Fruit fly (Drosophila melanogaster) whole organism, embryonic: ENCODE data around the gene ND-B17.

Experiments used
- Ada2b ChIP-seq: fragments of 200-800 bp; sonication (Bioruptor generic); IDR thresholded peaks from 2 replicates; pipeline ENCODE4 v1.3.6; 2022; ENCODE audit warnings: missing biosample characterization, missing genetic modification characterization
- Adf1 ChIP-seq: fragments of 200-800 bp; sonication (Bioruptor generic); IDR thresholded peaks from 2 replicates; pipeline ENCODE4 v1.3.6; 2022; ENCODE audit warnings: missing biosample characterization, missing genetic modification characterization
- CG11504 ChIP-seq: fragments of 200-800 bp; sonication (Bioruptor generic); optimal IDR thresholded peaks from 3 replicates; lab custom pipeline; 2019; ENCODE audit warnings: missing biosample characterization, mild to moderate bottlenecking, missing genetic modification characterization, moderate library complexity
- CG11560 ChIP-seq: fragments of 200-800 bp; sonication (Bioruptor generic); IDR thresholded peaks from 3 replicates; pipeline ENCODE4 v1.3.6; 2022; ENCODE audit warnings: missing biosample characterization, missing genetic modification characterization
- CG12299 ChIP-seq: fragments of 200-800 bp; sonication (Bioruptor generic); optimal IDR thresholded peaks from 2 replicates; lab custom pipeline; 2018; ENCODE audit warnings: missing biosample characterization, mild to moderate bottlenecking, missing genetic modification characterization
- CG12769 ChIP-seq: fragments of 200-800 bp; sonication (Bioruptor generic); optimal IDR thresholded peaks from 2 replicates; lab custom pipeline; 2019; ENCODE audit warnings: missing biosample characterization, mild to moderate bottlenecking, missing genetic modification characterization, moderate library complexity
- CG13123 ChIP-seq: fragments of 200-800 bp; sonication (Bioruptor generic); optimal IDR thresholded peaks from 2 replicates; lab custom pipeline; 2016; ENCODE audit warnings: missing biosample characterization, missing genetic modification characterization
- CG15479 ChIP-seq: fragments of 200-800 bp; sonication (Bioruptor generic); optimal IDR thresholded peaks from 3 replicates; lab custom pipeline; 2019; ENCODE audit warnings: missing biosample characterization, mild to moderate bottlenecking, missing genetic modification characterization, moderate library complexity
- CG1603 ChIP-seq: fragments of 200-800 bp; sonication (Bioruptor generic); optimal IDR thresholded peaks from 2 replicates; lab custom pipeline; 2019; ENCODE audit warnings: missing biosample characterization, mild to moderate bottlenecking, missing genetic modification characterization, moderate library complexity
- CG3065 ChIP-seq: fragments of 200-800 bp; sonication (Bioruptor generic); optimal IDR thresholded peaks from 2 replicates; lab custom pipeline; 2016; ENCODE audit warnings: missing biosample characterization, missing genetic modification characterization
- CG7987 ChIP-seq: fragments of 200-800 bp; sonication (Bioruptor generic); optimal IDR thresholded peaks from 2 replicates; lab custom pipeline; 2018; ENCODE audit warnings: missing biosample characterization, mild to moderate bottlenecking, missing genetic modification characterization, moderate library complexity
- CTCF ChIP-seq: fragments of 200-800 bp; sonication (Bioruptor generic); optimal IDR thresholded peaks from 2 replicates; lab custom pipeline; 2017; ENCODE audit warnings: missing biosample characterization, mild to moderate bottlenecking, missing genetic modification characterization, moderate library complexity
- CrebB ChIP-seq: fragments of 200-800 bp; sonication (Bioruptor generic); optimal IDR thresholded peaks from 3 replicates; lab custom pipeline; 2018; ENCODE audit warnings: missing biosample characterization, mild to moderate bottlenecking, missing genetic modification characterization
- Dbx ChIP-seq: fragments of 200-800 bp; sonication (Bioruptor generic); IDR thresholded peaks from 3 replicates; pipeline ENCODE4 v1.3.6; 2022; ENCODE audit warnings: missing biosample characterization, missing genetic modification characterization
- E2f2 ChIP-seq: fragments of 200-800 bp; sonication (Bioruptor generic); IDR thresholded peaks from 2 replicates; pipeline ENCODE4 v1.3.6; 2022; ENCODE audit warnings: missing biosample characterization, missing genetic modification characterization
- Eip74EF ChIP-seq, 2 experiments: fragments of 200-800 bp in 1 of 2; fragments of >200 bp in 1 of 2; sonication (Bioruptor generic) in 1 of 2; optimal IDR thresholded peaks; 2 replicates each; lab custom pipeline; 2017 to 2019; ENCODE audit warnings: missing biosample characterization in 2 of 2, missing genetic modification characterization in 2 of 2, mild to moderate bottlenecking in 1 of 2, moderate library complexity in 1 of 2
- Elba2 ChIP-seq: fragments of 200-800 bp; sonication (Bioruptor generic); optimal IDR thresholded peaks from 3 replicates; lab custom pipeline; 2016; ENCODE audit warnings: missing biosample characterization, missing genetic modification characterization
- Ets97D ChIP-seq: fragments of 200-800 bp; sonication (Bioruptor generic); optimal IDR thresholded peaks from 3 replicates; lab custom pipeline; 2016; ENCODE audit warnings: missing biosample characterization, missing genetic modification characterization
- Gsc ChIP-seq: fragments of 200-800 bp; sonication (Bioruptor generic); IDR thresholded peaks from 2 replicates; pipeline ENCODE4 v1.3.6; 2022; ENCODE audit warnings: missing biosample characterization, missing genetic modification characterization
- HLH4C ChIP-seq: fragments of 200-800 bp; sonication (Bioruptor generic); IDR thresholded peaks from 3 replicates; pipeline ENCODE4 v1.3.6; 2022; ENCODE audit warnings: missing biosample characterization, missing genetic modification characterization; ENCODE audit not compliant: partially characterized antibody
- HmgD ChIP-seq: fragments of 200-800 bp; sonication (Bioruptor generic); optimal IDR thresholded peaks from 3 replicates; lab custom pipeline; 2016; ENCODE audit warnings: missing biosample characterization, missing genetic modification characterization
- Hr78 ChIP-seq, 2 experiments: fragments of 200-800 bp in 1 of 2; fragments of >200 bp in 1 of 2; sonication (Bioruptor generic) in 1 of 2; optimal IDR thresholded peaks; 2 replicates each; lab custom pipeline; 2017 to 2019; ENCODE audit warnings: missing biosample characterization in 2 of 2, missing genetic modification characterization in 2 of 2, mild to moderate bottlenecking in 1 of 2, moderate library complexity in 1 of 2
- Myb ChIP-seq: fragments of 200-800 bp; sonication (Bioruptor generic); optimal IDR thresholded peaks from 2 replicates; lab custom pipeline; 2016; ENCODE audit warnings: missing biosample characterization, missing genetic modification characterization
- Oaz ChIP-seq: fragments of 200-800 bp; sonication (Bioruptor generic); IDR thresholded peaks from 2 replicates; pipeline ENCODE4 v1.3.6; 2022; ENCODE audit warnings: missing biosample characterization, missing genetic modification characterization
- Oli ChIP-seq: fragments of 200-800 bp; sonication (Bioruptor generic); optimal IDR thresholded peaks from 2 replicates; lab custom pipeline; 2018; ENCODE audit warnings: missing biosample characterization, mild to moderate bottlenecking, missing genetic modification characterization, moderate library complexity
- Side ChIP-seq: fragments of 200-800 bp; sonication (Bioruptor generic); optimal IDR thresholded peaks from 2 replicates; lab custom pipeline; 2016; ENCODE audit warnings: missing biosample characterization, missing genetic modification characterization
- Sox102F ChIP-seq: fragments of 200-800 bp; sonication (Bioruptor generic); optimal IDR thresholded peaks from 2 replicates; lab custom pipeline; 2018; ENCODE audit warnings: missing biosample characterization, mild to moderate bottlenecking, missing genetic modification characterization, moderate library complexity
- Sry-δ ChIP-seq: fragments of 200-800 bp; sonication (Bioruptor generic); optimal IDR thresholded peaks from 2 replicates; lab custom pipeline; 2016; ENCODE audit warnings: missing biosample characterization, missing genetic modification characterization
- YL-1 ChIP-seq: fragments of 200-800 bp; sonication (Bioruptor generic); optimal IDR thresholded peaks from 3 replicates; lab custom pipeline; 2017; ENCODE audit warnings: missing biosample characterization, mild to moderate bottlenecking, missing genetic modification characterization
- cad ChIP-seq: fragments of >200 bp; optimal IDR thresholded peaks from 2 replicates; lab custom pipeline; 2017; ENCODE audit warnings: missing biosample characterization, missing genetic modification characterization
- chm ChIP-seq: fragments of 200-800 bp; sonication (Bioruptor generic); IDR thresholded peaks from 2 replicates; pipeline ENCODE4 v1.3.6; 2022; ENCODE audit warnings: missing biosample characterization, missing genetic modification characterization
- da ChIP-seq: fragments of 200-800 bp; sonication (Bioruptor generic); optimal IDR thresholded peaks from 2 replicates; lab custom pipeline; 2016; ENCODE audit warnings: missing biosample characterization, missing genetic modification characterization
- ems ChIP-seq: fragments of 200-800 bp; sonication (Bioruptor generic); optimal IDR thresholded peaks from 3 replicates; lab custom pipeline; 2016; ENCODE audit warnings: missing biosample characterization, missing genetic modification characterization
- gfzf ChIP-seq: fragments of 200-800 bp; sonication (Bioruptor generic); optimal IDR thresholded peaks from 2 replicates; lab custom pipeline; 2016; ENCODE audit warnings: missing biosample characterization, mild to moderate bottlenecking, missing genetic modification characterization, moderate library complexity
- grn ChIP-seq: fragments of 200-800 bp; sonication (Bioruptor generic); optimal IDR thresholded peaks from 3 replicates; lab custom pipeline; 2017; ENCODE audit warnings: missing biosample characterization, missing genetic modification characterization
- ham ChIP-seq: fragments of 200-800 bp; sonication (Bioruptor generic); IDR thresholded peaks from 2 replicates; pipeline ENCODE4 v1.3.6; 2022; ENCODE audit warnings: missing biosample characterization, missing genetic modification characterization
- hbn ChIP-seq: fragments of 200-800 bp; sonication (Bioruptor generic); IDR thresholded peaks from 2 replicates; pipeline ENCODE4 v1.3.6; 2022; ENCODE audit warnings: missing biosample characterization, missing genetic modification characterization; ENCODE audit not compliant: partially characterized antibody
- kni ChIP-seq: fragments of 200-800 bp; sonication (Bioruptor generic); optimal IDR thresholded peaks from 3 replicates; lab custom pipeline; 2017; ENCODE audit warnings: mild to moderate bottlenecking, missing biosample characterization, missing genetic modification reagents, missing genetic modification characterization
- mam ChIP-seq: fragments of 200-800 bp; sonication (Bioruptor generic); optimal IDR thresholded peaks from 3 replicates; lab custom pipeline; 2016; ENCODE audit warnings: missing biosample characterization, missing genetic modification characterization
- psq ChIP-seq: fragments of 200-800 bp; sonication (Bioruptor generic); optimal IDR thresholded peaks from 2 replicates; lab custom pipeline; 2017; ENCODE audit warnings: missing biosample characterization, missing genetic modification characterization
- rib ChIP-seq: fragments of 200-800 bp; sonication (Bioruptor generic); IDR thresholded peaks from 2 replicates; pipeline ENCODE4 v1.3.6; 2022; ENCODE audit warnings: missing biosample characterization, missing genetic modification characterization
- run ChIP-seq: fragments of 200-800 bp; sonication (Bioruptor generic); optimal IDR thresholded peaks from 3 replicates; lab custom pipeline; 2018; ENCODE audit warnings: missing biosample characterization, mild to moderate bottlenecking, missing genetic modification characterization
- sna ChIP-seq: fragments of 200-800 bp; sonication (Bioruptor generic); IDR thresholded peaks from 2 replicates; pipeline ENCODE4 v1.3.6; 2022; ENCODE audit warnings: missing biosample characterization, missing genetic modification characterization; ENCODE audit not compliant: partially characterized antibody
- sqz ChIP-seq: fragments of 200-800 bp; sonication (Bioruptor generic); optimal IDR thresholded peaks from 3 replicates; lab custom pipeline; 2018; ENCODE audit warnings: missing biosample characterization, mild to moderate bottlenecking, missing genetic modification characterization
- sr ChIP-seq: fragments of 200-800 bp; sonication (Bioruptor generic); IDR thresholded peaks from 3 replicates; pipeline ENCODE4 v1.3.6; 2022; ENCODE audit warnings: missing biosample characterization, missing genetic modification characterization
- stc ChIP-seq: fragments of 200-800 bp; sonication (Bioruptor generic); IDR thresholded peaks from 2 replicates; pipeline ENCODE4 v1.3.6; 2022; ENCODE audit warnings: missing biosample characterization, missing genetic modification characterization
- stwl ChIP-seq: fragments of 200-800 bp; sonication (Bioruptor generic); optimal IDR thresholded peaks from 3 replicates; lab custom pipeline; 2018; ENCODE audit warnings: missing biosample characterization, mild to moderate bottlenecking, missing genetic modification characterization, moderate library complexity
- trem ChIP-seq: fragments of 200-800 bp; optimal IDR thresholded peaks from 3 replicates; lab custom pipeline; 2019; ENCODE audit warnings: missing biosample characterization, mild to moderate bottlenecking, missing genetic modification characterization, moderate library complexity
- wor ChIP-seq: fragments of 200-800 bp; sonication (Bioruptor generic); IDR thresholded peaks from 2 replicates; pipeline ENCODE4 v1.3.6; 2022; ENCODE audit warnings: missing biosample characterization, missing genetic modification characterization

ND-B17 gene

DNA sequence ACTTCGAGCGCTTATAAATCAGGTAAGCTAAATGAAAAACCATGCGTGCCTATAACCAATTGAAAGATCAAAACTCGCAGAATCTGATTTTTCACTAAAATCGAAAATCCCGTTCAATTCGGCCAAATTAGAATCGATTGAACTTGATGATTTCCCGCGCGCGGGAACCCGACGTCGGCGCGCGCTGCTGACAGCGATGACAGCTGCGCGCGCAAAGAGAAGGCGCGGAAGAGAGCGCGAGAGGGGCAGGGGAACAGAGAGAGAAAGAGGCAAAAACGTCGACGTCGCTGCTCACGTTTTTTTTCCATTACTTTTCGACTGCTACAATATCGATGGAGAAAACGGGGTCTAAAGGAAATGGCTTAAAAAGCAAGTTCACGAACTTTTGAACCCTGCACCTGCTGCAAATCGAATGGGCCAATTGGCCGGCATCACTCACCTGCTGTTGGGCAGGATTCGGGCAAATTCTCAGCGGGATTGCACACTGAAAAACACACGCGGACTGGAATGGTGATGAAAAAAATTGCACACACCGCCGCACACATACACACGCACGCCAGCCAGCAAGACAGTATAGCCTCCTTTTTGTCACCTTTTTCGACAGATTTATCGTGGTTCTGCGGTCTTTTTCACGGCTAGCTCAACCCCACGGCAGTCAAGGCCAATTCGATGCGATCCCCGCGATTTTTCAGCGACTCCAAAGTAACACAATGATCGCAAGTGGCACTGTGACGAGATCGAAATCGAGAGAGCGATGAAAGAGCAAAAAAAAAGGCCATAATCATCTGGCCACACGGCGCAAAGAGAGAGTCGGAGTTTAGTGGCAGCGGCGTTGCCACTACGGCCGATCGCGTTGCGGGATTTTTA lies 3.3 kb downstream of the ND-B17 start, which contains the start of gene CycE (continued):
- TF ChIP-seq mam (GFP tag; lab: Kevin White, UChicago) (no peak), sr (GFP tag; lab: Robert Waterston, UW) (no peak), CG11560 (tag; lab: Robert Waterston, UW) (no peak), Ets97D (peak; percentile 3), kni (GFP tag; lab: Kevin White, UChicago) (peak; percentile 12), Adf1 (GFP tag; lab: Robert Waterston, UW) (peak; percentile 93), sna (GFP tag; lab: Robert Waterston, UW) (no peak), HmgD (GFP tag; lab: Kevin White, UChicago) (peak; percentile 28), CG12299 (tag; lab: Kevin White, UChicago) (no peak), Oaz (GFP tag; lab: Robert Waterston, UW) (no peak), psq (GFP tag; lab: Kevin White, UChicago) (no peak), sqz (GFP tag; lab: Kevin White, UChicago) (peak; percentile 95), rib (GFP tag; lab: Robert Waterston, UW) (peak; percentile 51; the same call in 1 of the 2 replicates), Oli (tag; lab: Kevin White, UChicago) (no peak), Sox102F (GFP tag; lab: Kevin White, UChicago) (no peak), wor (GFP tag; lab: Robert Waterston, UW) (no peak), E2f2 (GFP tag; lab: Robert Waterston, UW) (peak; percentile 96; the same call in 1 of the 2 replicates), CTCF (GFP tag; lab: Kevin White, UChicago) (no peak), Myb (GFP tag; lab: Kevin White, UChicago) (peak; percentile 71), cad (peak; percentile 33), Hr78 (GFP tag; optimal IDR thresholded peaks at IDR 0.05; lab: Kevin White, UChicago) (no peak), CG3065 (GFP tag; lab: Kevin White, UChicago) (no peak), CG13123 (GFP tag; lab: Kevin White, UChicago) (no peak), gfzf (GFP tag; lab: Kevin White, UChicago) (peak; percentile 55), HLH4C (GFP tag; lab: Robert Waterston, UW) (no peak), Dbx (0 out of 3 replicates have a peak, but pooled peaks have one; percentile 31), CG15479 (GFP tag; lab: Kevin White, UChicago) (peak; percentile 83), Sry-δ (peak; percentile 9), ems (GFP tag; lab: Kevin White, UChicago) (no peak), chm (0 out of 2 replicates have a peak, but pooled peaks have one; percentile 41), Gsc (GFP tag; lab: Robert Waterston, UW) (no peak), CG12769 (tag; lab: Kevin White, UChicago) (no peak), run (tag; lab: Kevin White, UChicago) (no peak), trem (tag; lab: Kevin White, UChicago) (no peak), CG1603 (tag; lab: Kevin White, UChicago) (peak; percentile 55), Elba2 (GFP tag; lab: Kevin White, UChicago) (peak; percentile 30), Ada2b (GFP tag; lab: Robert Waterston, UW) (no peak), hbn (GFP tag; lab: Robert Waterston, UW) (no peak), Side (GFP tag; lab: Kevin White, UChicago) (no peak), CG7987 (no peak), stwl (tag; lab: Kevin White, UChicago) (peak; percentile 4), Eip74EF (GFP tag; optimal IDR thresholded peaks at IDR 0.05; lab: Kevin White, UChicago) (no peak), CG11504 (tag; lab: Kevin White, UChicago) (no peak), YL-1 (GFP tag; lab: Kevin White, UChicago) (no peak), CrebB (tag; lab: Kevin White, UChicago) (no peak), grn (GFP tag; lab: Kevin White, UChicago) (no peak), da (GFP tag; lab: Kevin White, UChicago) (no peak), ham (GFP tag; lab: Robert Waterston, UW) (no peak), stc (GFP tag; lab: Robert Waterston, UW) (no peak)
